Worm (Caenorhabditis elegans) whole organism, mixed stage, embryonic: Measurements from ENCODE around the gene pak-1.

Source experiments
- M03D4.4 ChIP-seq: sonication (generic microtip); optimal IDR thresholded peaks from 2 replicates; lab custom pipeline; 2017; ENCODE audit warnings: mild to moderate bottlenecking, missing genetic modification characterization, missing compliant biosample characterization
- bed-3 ChIP-seq: fragments of 200-800 bp; sonication (Bioruptor generic); optimal IDR thresholded peaks from 3 replicates; lab custom pipeline; 2018; ENCODE audit warnings: mild to moderate bottlenecking, missing genetic modification characterization, moderate library complexity, missing compliant biosample characterization
- blmp-1 ChIP-seq: fragments of 150-350 bp; optimal IDR thresholded peaks from 2 replicates; lab custom pipeline; 2014; ENCODE audit warnings: missing biosample characterization, missing genetic modification characterization
- ceh-39 ChIP-seq: fragments of 150-350 bp; optimal IDR thresholded peaks from 2 replicates; lab custom pipeline; 2014; ENCODE audit warnings: missing biosample characterization, missing genetic modification characterization
- ceh-43 ChIP-seq: fragments of 200-800 bp; sonication (Bioruptor generic); optimal IDR thresholded peaks from 2 replicates; lab custom pipeline; 2018; ENCODE audit warnings: mild to moderate bottlenecking, missing genetic modification characterization, moderate library complexity, missing compliant biosample characterization
- ceh-83 ChIP-seq: fragments of 200-800 bp; sonication (Bioruptor generic); optimal IDR thresholded peaks from 2 replicates; lab custom pipeline; 2018; ENCODE audit warnings: mild to moderate bottlenecking, missing genetic modification characterization, missing compliant biosample characterization
- ces-1 ChIP-seq: fragments of 150-350 bp; optimal IDR thresholded peaks from 2 replicates; lab custom pipeline; 2014; ENCODE audit warnings: missing biosample characterization, missing genetic modification reagents, missing genetic modification characterization
- cnd-1 ChIP-seq: fragments of 200-800 bp; sonication (Bioruptor generic); optimal IDR thresholded peaks from 2 replicates; lab custom pipeline; 2018; ENCODE audit warnings: mild to moderate bottlenecking, missing genetic modification characterization, missing compliant biosample characterization
- drap-1 ChIP-seq: fragments of 200-800 bp; sonication (Bioruptor generic); optimal IDR thresholded peaks from 3 replicates; lab custom pipeline; 2018; ENCODE audit warnings: mild to moderate bottlenecking, missing genetic modification characterization, missing compliant biosample characterization
- elt-1 ChIP-seq: sonication (generic microtip); optimal IDR thresholded peaks from 2 replicates; lab custom pipeline; 2017; ENCODE audit warnings: missing genetic modification characterization, mild to moderate bottlenecking, missing compliant biosample characterization, antibody characterized with exemption, moderate library complexity, borderline replicate concordance; ENCODE audit not compliant: insufficient read depth
- elt-3 ChIP-seq: fragments of 150-350 bp; optimal IDR thresholded peaks from 2 replicates; lab custom pipeline; 2014; ENCODE audit warnings: missing biosample characterization, missing genetic modification characterization
- flh-1 ChIP-seq: fragments of 200-800 bp; sonication (Bioruptor generic); optimal IDR thresholded peaks from 2 replicates; lab custom pipeline; 2018; ENCODE audit warnings: mild to moderate bottlenecking, missing genetic modification characterization, moderate library complexity, missing compliant biosample characterization
- ham-2 ChIP-seq: fragments of 200-800 bp; sonication (Bioruptor generic); optimal IDR thresholded peaks from 2 replicates; lab custom pipeline; 2018; ENCODE audit warnings: mild to moderate bottlenecking, missing genetic modification characterization, missing compliant biosample characterization
- hlh-1 ChIP-seq: fragments of 150-350 bp; optimal IDR thresholded peaks from 2 replicates; lab custom pipeline; 2014; ENCODE audit warnings: missing biosample characterization, missing genetic modification reagents, missing genetic modification characterization
- lin-13 ChIP-seq: fragments of 150-350 bp; optimal IDR thresholded peaks from 2 replicates; lab custom pipeline; 2014; ENCODE audit warnings: missing biosample characterization, missing genetic modification characterization
- lin-32 ChIP-seq: fragments of 200-800 bp; sonication (Bioruptor generic); optimal IDR thresholded peaks from 2 replicates; lab custom pipeline; 2018; ENCODE audit warnings: mild to moderate bottlenecking, missing genetic modification characterization, missing compliant biosample characterization
- lsy-2 ChIP-seq: fragments of 150-350 bp; optimal IDR thresholded peaks from 2 replicates; lab custom pipeline; 2014; ENCODE audit warnings: missing biosample characterization, missing genetic modification characterization
- mab-5 ChIP-seq: fragments of 150-350 bp; optimal IDR thresholded peaks from 2 replicates; lab custom pipeline; 2014; ENCODE audit warnings: missing biosample characterization, missing genetic modification characterization
- mep-1 ChIP-seq: fragments of 150-350 bp; optimal IDR thresholded peaks from 2 replicates; lab custom pipeline; 2017; ENCODE audit warnings: missing biosample characterization, missing genetic modification reagents, missing genetic modification characterization, inconsistent platforms
- mls-2 ChIP-seq: sonication (generic microtip); optimal IDR thresholded peaks from 2 replicates; lab custom pipeline; 2016; ENCODE audit warnings: mild to moderate bottlenecking, missing genetic modification characterization, moderate library complexity, missing compliant biosample characterization
- nhr-12 ChIP-seq: fragments of 150-350 bp; optimal IDR thresholded peaks from 2 replicates; lab custom pipeline; 2014; ENCODE audit warnings: missing biosample characterization, missing genetic modification characterization
- nhr-2 ChIP-seq: fragments of 150-350 bp; optimal IDR thresholded peaks from 2 replicates; lab custom pipeline; 2014; ENCODE audit warnings: missing biosample characterization, missing genetic modification characterization
- nhr-237 ChIP-seq: fragments of 150-350 bp; optimal IDR thresholded peaks from 2 replicates; lab custom pipeline; 2014; ENCODE audit warnings: missing biosample characterization, missing genetic modification characterization
- nhr-28 ChIP-seq: fragments of 150-350 bp; optimal IDR thresholded peaks from 2 replicates; lab custom pipeline; 2014; ENCODE audit warnings: missing biosample characterization, missing genetic modification characterization
- nhr-76 ChIP-seq: sonication (generic microtip); optimal IDR thresholded peaks from 2 replicates; lab custom pipeline; 2017; ENCODE audit warnings: missing biosample characterization, missing genetic modification characterization
- pha-4 ChIP-seq: fragments of 150-350 bp; optimal IDR thresholded peaks from 2 replicates; lab custom pipeline; 2018; ENCODE audit warnings: missing biosample characterization, missing genetic modification reagents, missing genetic modification characterization
- sem-2 ChIP-seq: fragments of 200-800 bp; sonication (Bioruptor generic); optimal IDR thresholded peaks from 2 replicates; lab custom pipeline; 2018; ENCODE audit warnings: mild to moderate bottlenecking, missing genetic modification characterization, missing compliant biosample characterization
- snpc-4 ChIP-seq: fragments of 150-350 bp; optimal IDR thresholded peaks from 2 replicates; lab custom pipeline; 2014; ENCODE audit warnings: missing biosample characterization, missing genetic modification characterization
- sptf-1 ChIP-seq: sonication (generic microtip); optimal IDR thresholded peaks from 2 replicates; lab custom pipeline; 2017; ENCODE audit warnings: mild to moderate bottlenecking, missing genetic modification characterization, moderate library complexity, missing compliant biosample characterization
- tbx-8 ChIP-seq: fragments of 200-800 bp; sonication (Bioruptor generic); optimal IDR thresholded peaks from 2 replicates; lab custom pipeline; 2018; ENCODE audit warnings: mild to moderate bottlenecking, missing genetic modification characterization, moderate library complexity, missing compliant biosample characterization
- unc-120 ChIP-seq: sonication (generic microtip); optimal IDR thresholded peaks from 2 replicates; lab custom pipeline; 2017; ENCODE audit warnings: missing genetic modification characterization, missing compliant biosample characterization; ENCODE audit not compliant: poor library complexity, severe bottlenecking
- unc-39 ChIP-seq: fragments of 150-350 bp; optimal IDR thresholded peaks from 2 replicates; lab custom pipeline; 2014; ENCODE audit warnings: missing biosample characterization, missing genetic modification characterization
- unc-62 ChIP-seq: fragments of 150-350 bp; optimal IDR thresholded peaks from 2 replicates; lab custom pipeline; 2014; ENCODE audit warnings: missing biosample characterization, missing genetic modification reagents, missing genetic modification characterization
- zip-8 ChIP-seq: fragments of 150-350 bp; optimal IDR thresholded peaks from 2 replicates; lab custom pipeline; 2014; ENCODE audit warnings: missing biosample characterization, missing genetic modification characterization
- ztf-11 ChIP-seq: fragments of 150-350 bp; optimal IDR thresholded peaks from 2 replicates; lab custom pipeline; 2014; ENCODE audit warnings: missing biosample characterization, missing genetic modification characterization

The pak-1 gene

ce11 chrX:6048508-6048907, at the start of gene pak-1:
pak-1 (minus strand) TSS chrX:6048608.
- TF ChIP-seq mep-1 (tag; lab: Kevin White, UChicago), result no peak
- TF ChIP-seq unc-62 (GFP tag; lab: Kevin White, UChicago), result no peak
- TF ChIP-seq flh-1 (GFP tag; lab: Kevin White, UChicago), result no peak
- no peak for TF ChIP-seq nhr-2
- TF ChIP-seq nhr-237 (tag; lab: Kevin White, UChicago), result no peak
- TF ChIP-seq, all 35 proteins: peak for 0

ce11 chrX:6097551-6097950, 49.1 kb upstream of the pak-1 start, which contains the start of gene C15H9.4:
C15H9.4 (plus strand) TSS chrX:6097643.
- TF ChIP-seq lsy-2 (tag; lab: Kevin White, UChicago) (peak; percentile 12), nhr-2 (no peak), sptf-1 (tag; lab: Kevin White, UChicago) (peak; percentile 72), nhr-237 (tag; lab: Kevin White, UChicago) (no peak), nhr-28 (tag; lab: Kevin White, UChicago) (no peak), ceh-39 (tag; lab: Kevin White, UChicago) (peak; percentile 2), ztf-11 (tag; lab: Kevin White, UChicago) (no peak), unc-62 (GFP tag; lab: Kevin White, UChicago) (no peak), M03D4.4 (peak; percentile 66), sem-2 (GFP tag; lab: Kevin White, UChicago) (peak; percentile 26), elt-1 (peak; percentile 3), ceh-83 (peak; percentile 36), snpc-4 (tag; lab: Kevin White, UChicago) (no peak), mab-5 (tag; lab: Kevin White, UChicago) (no peak), mep-1 (tag; lab: Kevin White, UChicago) (peak; percentile 16), mls-2 (tag; lab: Kevin White, UChicago) (peak; percentile 70), blmp-1 (no peak), ham-2 (peak; percentile 88), ceh-43 (GFP tag; lab: Kevin White, UChicago) (peak; percentile 49), zip-8 (tag; lab: Kevin White, UChicago) (no peak), drap-1 (GFP tag; lab: Kevin White, UChicago) (peak; percentile 45), elt-3 (tag; lab: Kevin White, UChicago) (no peak), hlh-1 (tag; lab: Kevin White, UChicago) (peak; percentile 73), unc-39 (no peak), unc-120 (tag; lab: Kevin White, UChicago) (peak; percentile 59), nhr-12 (tag; lab: Kevin White, UChicago) (no peak), lin-13 (tag; lab: Kevin White, UChicago) (peak; percentile 57), lin-32 (GFP tag; lab: Kevin White, UChicago) (no peak), flh-1 (GFP tag; lab: Kevin White, UChicago) (no peak), pha-4 (tag; lab: Kevin White, UChicago) (peak; percentile 62), nhr-76 (no peak), tbx-8 (GFP tag; lab: Kevin White, UChicago) (no peak), bed-3 (no peak), cnd-1 (tag; lab: Kevin White, UChicago) (peak; percentile 84), ces-1 (peak; percentile 71)

ce11 chrX:6093046-6093445, 44.6 kb upstream of the pak-1 start, which contains the start of gene C15H9.5:
C15H9.5 (plus strand) TSS chrX:6093300.
- TF ChIP-seq lsy-2 (tag; lab: Kevin White, UChicago), result no peak
- no peak for TF ChIP-seq unc-62 (GFP tag; lab: Kevin White, UChicago)
- TF ChIP-seq nhr-28 (tag; lab: Kevin White, UChicago), result no peak
- TF ChIP-seq ceh-39 (tag; lab: Kevin White, UChicago), result no peak
- no peak for TF ChIP-seq tbx-8 (GFP tag; lab: Kevin White, UChicago)
- TF ChIP-seq elt-3 (tag; lab: Kevin White, UChicago), result no peak
- TF ChIP-seq hlh-1 (tag; lab: Kevin White, UChicago), result no peak
- no peak for TF ChIP-seq snpc-4 (tag; lab: Kevin White, UChicago)
- no peak for TF ChIP-seq mep-1 (tag; lab: Kevin White, UChicago)
- TF ChIP-seq mls-2 (tag; lab: Kevin White, UChicago), result no peak
- no peak for TF ChIP-seq ceh-43 (GFP tag; lab: Kevin White, UChicago)
- no peak for TF ChIP-seq ham-2
- no peak for TF ChIP-seq lin-13 (tag; lab: Kevin White, UChicago)
